Fruit fly (Drosophila melanogaster): ENCODE measurements around the gene Gip.

Gip gene

dm6 chrX:10329659-10330289, at the start of gene Gip:
Gip (minus strand) TSS chrX:10329872.
- peak; percentile 81 for TF ChIP-seq CG17801 (GFP tag; optimal IDR thresholded peaks at IDR 0.05; ENCODE audit: partially characterized antibody)

DNA sequence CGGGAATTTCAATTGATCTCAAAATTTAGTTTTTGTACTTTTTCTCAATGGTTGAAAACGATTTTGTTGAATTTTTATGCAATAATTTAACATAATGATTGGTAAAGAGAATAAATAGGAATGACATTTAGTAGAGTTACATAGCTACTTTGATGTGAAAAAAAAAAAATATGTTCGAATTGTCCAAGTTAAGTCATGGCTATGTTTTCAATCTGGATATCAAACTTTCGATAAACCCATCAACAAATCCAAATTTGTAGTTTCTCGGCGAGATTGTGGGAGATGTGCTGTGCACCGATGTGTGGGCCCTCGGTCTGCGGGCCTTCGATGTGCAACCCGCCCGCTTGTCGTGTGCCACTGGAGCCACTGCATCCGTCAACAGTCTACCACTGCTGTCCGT, 45.5 kb upstream of the Gip start, which contains the start of the genes CG32686 and CG2898:
Gene CG32686 (minus strand): TSS at position 101 of the 400 bp plus-strand sequence.
Gene CG2898 (plus strand): TSS at position 159 of the 400 bp plus-strand sequence.
- no peak for TF ChIP-seq CG17801 (GFP tag; optimal IDR thresholded peaks at IDR 0.05; ENCODE audit: partially characterized antibody)

dm6 chrX:10370201-10371038, 40.7 kb upstream of the Gip start:
- no peak for TF ChIP-seq CG17801 (GFP tag; optimal IDR thresholded peaks at IDR 0.05; ENCODE audit: partially characterized antibody)

- TF ChIP-seq CG17801 (GFP tag; optimal IDR thresholded peaks at IDR 0.05; ENCODE audit: partially characterized antibody): no peak
Observed at dm6 chrX:10369763-10370162, 40.1 kb upstream of the Gip start.

dm6 chrX:10369315-10369714, 39.6 kb upstream of the Gip start:
- TF ChIP-seq CG17801 (GFP tag; optimal IDR thresholded peaks at IDR 0.05; ENCODE audit: partially characterized antibody): no peak

dm6 chrX:10367801-10368203, 38.1 kb upstream of the Gip start, which contains the start of gene CG17841:
CG17841 (plus strand) TSS chrX:10368052.
- TF ChIP-seq CG17801 (GFP tag; optimal IDR thresholded peaks at IDR 0.05; ENCODE audit: partially characterized antibody): peak; percentile 13

DNA sequence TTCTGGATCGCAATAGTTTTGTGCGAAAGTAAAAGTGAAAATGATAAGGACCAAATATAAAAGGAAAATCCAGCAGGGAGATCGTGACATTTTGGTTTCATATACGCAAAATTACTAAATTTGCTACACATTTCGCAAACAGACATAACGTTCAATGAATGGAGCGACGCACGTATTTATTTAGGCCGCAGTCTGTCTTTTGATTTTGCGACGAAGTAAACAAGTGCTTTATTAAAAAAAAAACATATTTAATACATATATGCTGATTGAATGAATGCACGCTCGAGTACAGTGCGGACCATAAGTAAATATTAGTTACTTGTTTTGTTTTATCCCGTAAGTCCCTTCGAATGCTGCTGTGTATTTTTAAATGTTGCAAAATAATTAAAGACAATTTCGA, 37.7 kb upstream of the Gip start, which contains the start of gene CG32679:
Gene CG32679 (minus strand): TSS at position 101 of the 400 bp plus-strand sequence.
- TF ChIP-seq CG17801 (GFP tag; optimal IDR thresholded peaks at IDR 0.05; ENCODE audit: partially characterized antibody): no peak

DNA sequence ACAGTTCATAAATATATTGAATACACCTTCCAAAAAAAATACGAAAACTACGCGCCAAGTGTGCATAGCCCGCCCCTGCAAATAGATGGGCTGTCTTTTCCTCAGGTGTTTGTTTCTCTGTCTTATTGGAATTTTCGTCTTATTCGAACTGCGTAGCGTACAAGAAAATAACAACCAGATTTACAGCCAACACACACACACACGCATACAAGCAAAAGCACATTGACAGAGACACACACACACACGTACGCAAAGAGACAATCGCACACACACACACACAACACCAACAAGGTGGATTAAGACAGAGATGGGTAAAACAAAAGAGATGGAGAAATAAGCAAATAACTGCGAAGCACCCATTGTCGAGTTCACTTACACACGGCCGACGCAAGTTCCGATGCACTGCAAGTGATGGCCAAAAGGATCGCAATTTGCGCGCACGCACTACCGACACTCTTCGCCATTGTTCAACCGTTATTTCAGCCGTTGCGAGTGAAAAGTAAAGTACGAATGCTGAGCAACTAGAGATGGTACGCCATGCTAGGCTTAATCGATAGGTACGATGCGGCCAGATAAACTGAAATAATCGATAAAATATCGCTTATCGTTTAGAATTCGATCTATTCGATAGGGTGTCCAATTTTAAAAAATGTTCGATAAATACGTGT, 36.2 kb upstream of the Gip start:
- peak; percentile 76 for TF ChIP-seq CG17801 (GFP tag; optimal IDR thresholded peaks at IDR 0.05; ENCODE audit: partially characterized antibody)

DNA sequence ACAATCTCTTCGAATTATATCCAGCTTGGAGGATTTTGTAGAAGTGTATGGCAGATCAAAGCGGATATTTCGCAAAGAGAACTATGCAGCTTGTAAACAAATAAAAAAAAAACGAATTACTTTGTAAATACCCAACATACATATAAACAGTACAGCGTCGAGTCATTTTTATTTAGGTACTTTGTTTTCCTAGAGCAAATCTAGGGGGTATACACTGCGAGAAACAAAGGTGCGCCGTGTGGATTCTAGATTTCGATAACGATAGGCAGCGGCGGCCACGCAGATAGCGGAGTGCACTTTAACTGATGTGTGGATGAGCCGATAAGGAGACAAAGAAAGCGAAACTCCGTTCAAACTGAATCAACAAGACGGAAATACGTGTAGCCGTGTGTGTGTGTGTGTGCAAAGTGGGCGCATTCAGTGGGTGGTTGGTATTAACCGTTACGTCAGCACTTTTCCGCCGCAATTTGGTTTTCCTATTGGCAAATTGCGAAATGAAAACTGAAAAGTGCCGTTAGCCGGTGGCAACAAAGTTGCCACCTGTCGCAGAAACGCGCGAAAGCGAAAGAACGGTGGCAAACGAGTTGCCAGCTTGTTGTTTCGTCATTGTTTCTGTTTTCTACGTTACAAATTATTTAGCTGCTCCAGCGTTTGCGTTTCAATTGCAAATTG, 35.0 kb upstream of the Gip start:
- TF ChIP-seq CG17801 (GFP tag; optimal IDR thresholded peaks at IDR 0.05; ENCODE audit: partially characterized antibody): no peak

- TF ChIP-seq CG17801 (GFP tag; optimal IDR thresholded peaks at IDR 0.05; ENCODE audit: partially characterized antibody): peak; percentile 61
Observed at dm6 chrX:10362557-10363366, 33.1 kb upstream of the Gip start.

dm6 chrX:10362127-10362526, 32.5 kb upstream of the Gip start:
- no peak for TF ChIP-seq CG17801 (GFP tag; optimal IDR thresholded peaks at IDR 0.05; ENCODE audit: partially characterized antibody)

- TF ChIP-seq CG17801 (GFP tag; optimal IDR thresholded peaks at IDR 0.05; ENCODE audit: partially characterized antibody): peak; percentile 16
Observed at dm6 chrX:10347979-10348692, 18.5 kb upstream of the Gip start.

dm6 chrX:10340492-10340891, 10.8 kb upstream of the Gip start:
- TF ChIP-seq CG17801 (GFP tag; optimal IDR thresholded peaks at IDR 0.05; ENCODE audit: partially characterized antibody): no peak
